Fruit fly (Drosophila melanogaster) whole organism, embryonic: ENCODE data around the gene CG9733.

ENCODE experiments used
- CG8089 ChIP-seq: fragments of 200-800 bp; sonication (Bioruptor generic); optimal IDR thresholded peaks from 3 replicates; lab custom pipeline; 2016; ENCODE audit warnings: missing biosample characterization, missing genetic modification characterization
- Ets97D ChIP-seq: fragments of 200-800 bp; sonication (Bioruptor generic); optimal IDR thresholded peaks from 3 replicates; lab custom pipeline; 2016; ENCODE audit warnings: missing biosample characterization, missing genetic modification characterization
- Taf1 ChIP-seq: fragments of 200-800 bp; sonication (Bioruptor generic); IDR thresholded peaks from 2 replicates; pipeline ENCODE4 v1.3.6; 2022; ENCODE audit warnings: missing biosample characterization, missing genetic modification characterization
- bigmax ChIP-seq: fragments of 200-800 bp; sonication (Bioruptor generic); optimal IDR thresholded peaks from 2 replicates; lab custom pipeline; 2018; ENCODE audit warnings: missing biosample characterization, mild to moderate bottlenecking, missing genetic modification characterization
- slou ChIP-seq: fragments of 200-800 bp; sonication (Bioruptor generic); optimal IDR thresholded peaks from 3 replicates; lab custom pipeline; 2016; ENCODE audit warnings: missing biosample characterization, missing genetic modification characterization
- sr ChIP-seq: fragments of 200-800 bp; sonication (Bioruptor generic); IDR thresholded peaks from 3 replicates; pipeline ENCODE4 v1.3.6; 2022; ENCODE audit warnings: missing biosample characterization, missing genetic modification characterization

DNA sequence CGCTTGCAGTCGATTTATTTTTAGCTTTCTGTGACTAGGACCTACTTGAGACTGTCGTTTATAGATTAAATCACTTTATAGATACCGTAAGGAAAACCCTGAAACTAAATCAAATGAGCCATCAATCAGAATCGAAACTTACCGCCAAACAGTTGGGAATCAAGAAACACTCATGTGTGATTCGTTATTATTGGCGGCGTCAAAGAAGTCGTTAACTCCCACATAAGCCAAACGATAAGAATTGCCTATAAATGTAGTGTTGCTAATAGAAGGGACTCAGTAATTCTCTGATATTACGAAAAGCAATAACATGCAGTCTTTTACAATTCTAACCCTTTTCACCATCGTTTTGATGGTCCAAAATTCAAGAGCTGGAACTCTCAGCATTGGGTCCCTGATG lies 6.4 kb upstream of the CG9733 start, which contains the start of gene CG18404:
- no peak for TF ChIP-seq Taf1
- no peak for TF ChIP-seq Ets97D (GFP tag; lab: Kevin White, UChicago)
- no peak for TF ChIP-seq sr (GFP tag; lab: Robert Waterston, UW)
- TF ChIP-seq bigmax = no peak
- no peak for TF ChIP-seq slou (GFP tag; lab: Kevin White, UChicago)
- TF ChIP-seq CG8089 (GFP tag; lab: Kevin White, UChicago) = no peak
